ENCODE assay signal across 6 worm cellular contexts in the genomic region with DNA sequence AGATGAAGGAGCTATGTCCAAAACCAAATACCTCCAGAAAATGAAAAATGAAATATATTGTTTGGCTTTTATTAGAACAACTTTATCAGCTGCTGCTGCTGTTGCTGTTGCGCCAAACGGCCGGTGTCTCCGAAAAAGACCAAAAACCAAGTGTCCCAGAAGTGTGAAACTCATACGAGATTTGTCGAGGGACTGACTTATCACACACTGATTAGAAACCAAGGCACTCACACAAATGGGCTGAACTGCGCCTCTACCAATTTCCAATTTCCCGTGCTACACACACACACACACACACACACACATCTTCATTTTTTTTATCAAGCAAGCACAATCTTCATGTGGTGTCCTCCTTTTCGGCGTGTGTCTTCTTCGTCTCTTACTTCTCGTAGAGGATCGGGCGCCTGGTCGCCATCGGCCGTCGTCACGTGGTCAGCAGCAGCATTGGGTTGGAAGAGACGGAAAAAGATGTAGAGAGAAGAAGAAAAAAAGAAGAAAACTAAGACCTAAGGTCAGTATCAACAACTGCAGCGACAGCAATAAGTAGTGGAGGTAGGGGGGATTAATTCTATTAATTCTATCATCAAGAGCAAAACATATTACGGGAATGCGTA.
TF ChIP-seq lines count a peak whose summit lies in the region.

No protein-coding gene starts in this region.

TF ChIP-seq in whole organism, L1 larva, 84 proteins besides CTCF, POLR2A, EP300 and RAD21 (continues in another document):
- no peak for TF ChIP-seq ztf-11 (tag; optimal IDR thresholded peaks at IDR 0.05; lab: Kevin White, UChicago)
- TF ChIP-seq pag-3 (tag; optimal IDR thresholded peaks at IDR 0.05; lab: Kevin White, UChicago; ENCODE audit: borderline replicate concordance, insufficient read depth): no peak
- TF ChIP-seq unc-30 (tag; optimal IDR thresholded peaks at IDR 0.05; lab: Kevin White, UChicago): no peak
- peak; percentile 93 for TF ChIP-seq snu-23 (GFP tag; optimal IDR thresholded peaks at IDR 0.05; lab: Kevin White, UChicago)
- TF ChIP-seq nhr-71 (tag; optimal IDR thresholded peaks at IDR 0.05; lab: Kevin White, UChicago): peak; percentile 96
- peak in 2 of 3 experiments; percentile 55 to 82 for TF ChIP-seq ceh-82 (tag; optimal IDR thresholded peaks at IDR 0.05; lab: Kevin White, UChicago)
- peak; percentile 79 for TF ChIP-seq lin-13 (GFP tag; optimal IDR thresholded peaks at IDR 0.05; lab: Kevin White, UChicago)
- TF ChIP-seq nhr-20 (tag; optimal IDR thresholded peaks at IDR 0.05; lab: Kevin White, UChicago): peak; percentile 93
- peak; percentile 78 for TF ChIP-seq ztf-4 (tag; optimal IDR thresholded peaks at IDR 0.05; lab: Kevin White, UChicago)
- peak in 1 of 2 experiments; percentile 28 for TF ChIP-seq egl-27 (tag; optimal IDR thresholded peaks at IDR 0.05; lab: Kevin White, UChicago)
- TF ChIP-seq fkh-8 (tag; optimal IDR thresholded peaks at IDR 0.05; lab: Kevin White, UChicago): peak; percentile 73
- TF ChIP-seq sox-4 (tag; optimal IDR thresholded peaks at IDR 0.05; lab: Kevin White, UChicago): peak; percentile 69
- no peak for TF ChIP-seq mab-9 (GFP tag; IDR thresholded peaks at IDR 0.05; lab: Robert Waterston, UW)

TF ChIP-seq in whole organism, L2 larva, 48 proteins besides CTCF, POLR2A, EP300 and RAD21 (continues in another document):
- TF ChIP-seq mdl-1 (tag; optimal IDR thresholded peaks at IDR 0.05; lab: Kevin White, UChicago) (peak; percentile 94 to 97), elt-1 (tag; optimal IDR thresholded peaks at IDR 0.05; lab: Kevin White, UChicago) (no peak), egl-27 (tag; optimal IDR thresholded peaks at IDR 0.05; lab: Kevin White, UChicago) (peak; percentile 70), unc-62 (GFP tag; optimal IDR thresholded peaks at IDR 0.05; lab: Kevin White, UChicago) (no peak), peb-1 (tag; optimal IDR thresholded peaks at IDR 0.05; lab: Kevin White, UChicago) (no peak), sem-4 (tag; optimal IDR thresholded peaks at IDR 0.05; lab: Kevin White, UChicago) (peak; percentile 89), ama-1 (optimal IDR thresholded peaks at IDR 0.05; lab: Kevin White, UChicago) (no peak), nhr-12 (tag; optimal IDR thresholded peaks at IDR 0.05; lab: Kevin White, UChicago) (no peak), lin-13 (GFP tag; optimal IDR thresholded peaks at IDR 0.05; lab: Kevin White, UChicago) (peak; percentile 72), ceh-82 (tag; optimal IDR thresholded peaks at IDR 0.05; lab: Kevin White, UChicago) (no peak), ZK546.5 (tag; optimal IDR thresholded peaks at IDR 0.05; lab: Kevin White, UChicago) (no peak), sma-3 (GFP tag; optimal IDR thresholded peaks at IDR 0.05; lab: Kevin White, UChicago) (peak; percentile 85), ztf-11 (tag; optimal IDR thresholded peaks at IDR 0.05; lab: Kevin White, UChicago) (no peak), mbf-1 (tag; optimal IDR thresholded peaks at IDR 0.05; lab: Kevin White, UChicago) (no peak), unc-55 (GFP tag; optimal IDR thresholded peaks at IDR 0.05; lab: Kevin White, UChicago) (peak; percentile 64)

TF ChIP-seq in whole organism, L3 larva, 47 proteins besides CTCF, POLR2A, EP300 and RAD21 (continues in another document):
- TF ChIP-seq eor-1 (tag; optimal IDR thresholded peaks at IDR 0.05; lab: Kevin White, UChicago) (no peak), zag-1 (tag; optimal IDR thresholded peaks at IDR 0.05; lab: Kevin White, UChicago) (no peak), mdl-1 (tag; optimal IDR thresholded peaks at IDR 0.05; lab: Kevin White, UChicago) (peak; percentile 89), ama-1 (optimal IDR thresholded peaks at IDR 0.05; lab: Kevin White, UChicago) (peak; percentile 32), nhr-23 (tag; optimal IDR thresholded peaks at IDR 0.05; lab: Kevin White, UChicago) (peak; percentile 86), nhr-28 (tag; optimal IDR thresholded peaks at IDR 0.05; lab: Kevin White, UChicago) (no peak), pha-4 (tag; optimal IDR thresholded peaks at IDR 0.05; lab: Kevin White, UChicago) (peak; percentile 85), mml-1 (tag; optimal IDR thresholded peaks at IDR 0.05; lab: Kevin White, UChicago) (no peak), hmg-11 (tag; optimal IDR thresholded peaks at IDR 0.05; lab: Kevin White, UChicago) (peak; percentile 61), nhr-25 (tag; optimal IDR thresholded peaks at IDR 0.05; lab: Kevin White, UChicago) (peak; percentile 78), elt-1 (tag; optimal IDR thresholded peaks at IDR 0.05; lab: Kevin White, UChicago) (peak; percentile 65), lin-39 (tag; optimal IDR thresholded peaks at IDR 0.05; lab: Kevin White, UChicago) (peak; percentile 52), lin-15B (tag; optimal IDR thresholded peaks at IDR 0.05; lab: Kevin White, UChicago) (peak; percentile 56), tbx-2 (tag; optimal IDR thresholded peaks at IDR 0.05; lab: Kevin White, UChicago) (no peak), jun-1 (tag; optimal IDR thresholded peaks at IDR 0.05; lab: Kevin White, UChicago) (peak; percentile 73)

TF ChIP-seq in whole organism, L4 larva, 104 proteins besides CTCF, POLR2A, EP300 and RAD21 (continues in another document):
- TF ChIP-seq dve-1 (tag; optimal IDR thresholded peaks at IDR 0.05; lab: Kevin White, UChicago; ENCODE audit: insufficient read depth) (peak; percentile 96), snpc-1.2 (GFP tag; IDR thresholded peaks at IDR 0.05; lab: Robert Waterston, UW) (no peak), tra-1 (GFP tag; IDR thresholded peaks at IDR 0.05; lab: Robert Waterston, UW) (peak; percentile 57; the same call in 1 of the 2 replicates), lin-1 (GFP tag; IDR thresholded peaks at IDR 0.05; lab: Robert Waterston, UW) (peak; percentile 57; the same call in 1 of the 2 replicates), nhr-48 (tag; optimal IDR thresholded peaks at IDR 0.05; lab: Kevin White, UChicago) (peak; percentile 87), aly-2 (tag; optimal IDR thresholded peaks at IDR 0.05; lab: Kevin White, UChicago) (no peak), unc-62 (GFP tag; optimal IDR thresholded peaks at IDR 0.05 in 1 of 2; lab: Kevin White, UChicago) (peak in 1 of 2 experiments; percentile 87), unc-62 (tag; optimal IDR thresholded peaks at IDR 0.05; lab: Kevin White, UChicago) (no peak), pha-4 (GFP tag; IDR thresholded peaks at IDR 0.05; lab: Robert Waterston, UW) (peak; percentile 37; the same call in 1 of the 2 replicates), pha-4 (tag; optimal IDR thresholded peaks at IDR 0.05; lab: Kevin White, UChicago) (no peak), mes-2 (tag; optimal IDR thresholded peaks at IDR 0.05; lab: Kevin White, UChicago; ENCODE audit: poor library complexity, severe bottlenecking) (peak; percentile 74), hlh-30 (tag; optimal IDR thresholded peaks at IDR 0.05; lab: Kevin White, UChicago; ENCODE audit: insufficient read depth) (peak; percentile 99), cey-2 (tag; optimal IDR thresholded peaks at IDR 0.05; lab: Kevin White, UChicago; ENCODE audit: borderline replicate concordance, insufficient read depth) (peak; percentile 53)

TF ChIP-seq in whole organism, late embryonic, 69 proteins besides CTCF, POLR2A, EP300 and RAD21:
- TF ChIP-seq lim-6 (tag; optimal IDR thresholded peaks at IDR 0.05; lab: Kevin White, UChicago): no peak
- TF ChIP-seq unc-42 (tag; optimal IDR thresholded peaks at IDR 0.05; lab: Kevin White, UChicago): peak; percentile 53
- TF ChIP-seq ceh-34 (tag; optimal IDR thresholded peaks at IDR 0.05; lab: Kevin White, UChicago): no peak
- no peak for TF ChIP-seq K09A11.1 (tag; optimal IDR thresholded peaks at IDR 0.05; lab: Kevin White, UChicago; ENCODE audit: insufficient read depth)
- no peak for TF ChIP-seq lin-11 (tag; optimal IDR thresholded peaks at IDR 0.05; lab: Kevin White, UChicago)
- no peak for TF ChIP-seq ztf-16 (tag; optimal IDR thresholded peaks at IDR 0.05; lab: Kevin White, UChicago)
- TF ChIP-seq ceh-31 (tag; optimal IDR thresholded peaks at IDR 0.05; lab: Kevin White, UChicago): peak; percentile 5
- no peak for TF ChIP-seq C08G9.2 (tag; optimal IDR thresholded peaks at IDR 0.05; lab: Kevin White, UChicago)
- TF ChIP-seq hlh-30 (tag; optimal IDR thresholded peaks at IDR 0.05; lab: Kevin White, UChicago; ENCODE audit: insufficient read depth): peak; percentile 82
- no peak for TF ChIP-seq npax-4 (tag; optimal IDR thresholded peaks at IDR 0.05; lab: Kevin White, UChicago)
- no peak for TF ChIP-seq ama-1 (optimal IDR thresholded peaks at IDR 0.05; lab: Kevin White, UChicago)
- no peak for TF ChIP-seq pha-4 (tag; optimal IDR thresholded peaks at IDR 0.05; lab: Kevin White, UChicago)
- peak; percentile 55 for TF ChIP-seq ceh-18 (tag; optimal IDR thresholded peaks at IDR 0.05; lab: Kevin White, UChicago)

TF ChIP-seq in whole organism, young adult, 124 proteins besides CTCF, POLR2A, EP300 and RAD21 (continues in another document):
- TF ChIP-seq ztf-25 (GFP tag; IDR thresholded peaks at IDR 0.05; lab: Robert Waterston, UW) (no peak), ets-4 (GFP tag; optimal IDR thresholded peaks at IDR 0.05; lab: Kevin White, UChicago) (peak; percentile 30), atf-7 (tag; optimal IDR thresholded peaks at IDR 0.05; lab: Kevin White, UChicago) (peak; percentile 53), attf-5 (GFP tag; optimal IDR thresholded peaks at IDR 0.05; lab: Kevin White, UChicago) (peak; percentile 83), nhr-120 (GFP tag; IDR thresholded peaks at IDR 0.05; lab: Robert Waterston, UW) (no peak), efl-1 (GFP tag; optimal IDR thresholded peaks at IDR 0.05; lab: Kevin White, UChicago) (no peak), ceh-27 (GFP tag; optimal IDR thresholded peaks at IDR 0.05; lab: Kevin White, UChicago) (peak; percentile 57), let-607 (tag; optimal IDR thresholded peaks at IDR 0.05; lab: Kevin White, UChicago) (peak in 1 of 2 experiments; percentile 33), B0035.1 (tag; optimal IDR thresholded peaks at IDR 0.05; lab: Kevin White, UChicago) (peak; percentile 11), Y56A3A.18 (GFP tag; IDR thresholded peaks at IDR 0.05; lab: Robert Waterston, UW) (0 out of 2 replicates have a peak, but pooled peaks have one; percentile 9), nfyb-1 (GFP tag; IDR thresholded peaks at IDR 0.05; lab: Robert Waterston, UW) (peak; percentile 59; the same call in 1 of the 2 replicates), K11D2.4 (GFP tag; IDR thresholded peaks at IDR 0.05; lab: Robert Waterston, UW) (peak; percentile 83), tbp1 (GFP tag; optimal IDR thresholded peaks at IDR 0.05; lab: Kevin White, UChicago) (peak; percentile 44), tlf-1 (GFP tag; optimal IDR thresholded peaks at IDR 0.05; lab: Kevin White, UChicago) (no peak), somi-1 (GFP tag; optimal IDR thresholded peaks at IDR 0.05; lab: Kevin White, UChicago) (peak; percentile 83), nhr-90 (tag; optimal IDR thresholded peaks at IDR 0.05; lab: Kevin White, UChicago) (peak; percentile 18), mcd-1 (GFP tag; IDR thresholded peaks at IDR 0.05; lab: Robert Waterston, UW) (peak; percentile 53; the same call in 1 of the 2 replicates), lir-1 (GFP tag; conservative IDR thresholded peaks at IDR 0.05; lab: Robert Waterston, UW) (0 out of 2 replicates have a peak, but pooled peaks have one; percentile 45), Y53F4B.3 (GFP tag; IDR thresholded peaks at IDR 0.05; lab: Robert Waterston, UW) (no peak), lin-40 (tag; optimal IDR thresholded peaks at IDR 0.05; lab: Kevin White, UChicago) (peak; percentile 84)
